Fruit fly (Drosophila melanogaster) whole organism, prepupa: ENCODE results near the gene Enoph.

ENCODE experiments used
- Blimp-1 ChIP-seq: fragments of 200-800 bp; sonication (Bioruptor generic); optimal IDR thresholded peaks from 3 replicates; lab custom pipeline; 2017; ENCODE audit warnings: missing biosample characterization, missing genetic modification characterization, mild to moderate bottlenecking, moderate library complexity, missing genetic modification reagents
- CG11902 ChIP-seq: fragments of 200-800 bp; sonication (Bioruptor generic); optimal IDR thresholded peaks from 3 replicates; lab custom pipeline; 2016; ENCODE audit warnings: missing biosample characterization, missing genetic modification characterization
- CG15336 ChIP-seq: fragments of 200-800 bp; sonication (Bioruptor generic); IDR thresholded peaks from 2 replicates; pipeline ENCODE4 v1.3.6; 2022; ENCODE audit warnings: missing biosample characterization, missing genetic modification characterization
- CG6854 ChIP-seq: fragments of 200-800 bp; sonication (Bioruptor generic); optimal IDR thresholded peaks from 2 replicates; lab custom pipeline; 2017; ENCODE audit warnings: missing biosample characterization, mild to moderate bottlenecking, missing genetic modification characterization
- CG8632 ChIP-seq: fragments of 200-800 bp; sonication (Bioruptor generic); optimal IDR thresholded peaks from 3 replicates; lab custom pipeline; 2016; ENCODE audit warnings: missing biosample characterization, missing genetic modification characterization
- Hr39 ChIP-seq: fragments of 200-800 bp; sonication (Bioruptor generic); optimal IDR thresholded peaks from 2 replicates; lab custom pipeline; 2016; ENCODE audit warnings: missing biosample characterization, missing genetic modification characterization
- spab ChIP-seq: fragments of 200-800 bp; sonication (Bioruptor generic); optimal IDR thresholded peaks from 2 replicates; lab custom pipeline; 2017; ENCODE audit warnings: missing biosample characterization, mild to moderate bottlenecking, missing genetic modification characterization, missing genetic modification reagents

dm6 chr3R:5266282-5266681 is 9.8 kb upstream of the Enoph start:
- no peak for TF ChIP-seq CG6854 (GFP tag; lab: Kevin White, UChicago)
- TF ChIP-seq Blimp-1 (GFP tag; lab: Kevin White, UChicago) = no peak
- no peak for TF ChIP-seq CG15336
- no peak for TF ChIP-seq spab (GFP tag; lab: Kevin White, UChicago)
- no peak for TF ChIP-seq Hr39 (GFP tag; lab: Kevin White, UChicago)
- no peak for TF ChIP-seq CG11902 (GFP tag; lab: Kevin White, UChicago)
- no peak for TF ChIP-seq CG8632
